Worm (Caenorhabditis elegans) whole organism, late embryonic: ENCODE measurements around the gene Y44A6C.1.

Experiments
- C08G9.2 ChIP-seq: sonication (generic microtip); optimal IDR thresholded peaks from 2 replicates; lab custom pipeline; 2016; ENCODE audit warnings: mild to moderate bottlenecking, missing genetic modification characterization, moderate library complexity, missing compliant biosample characterization
- C38D4.7 ChIP-seq: fragments of 200-800 bp; sonication (Bioruptor generic); optimal IDR thresholded peaks from 2 replicates; lab custom pipeline; 2018; ENCODE audit warnings: mild to moderate bottlenecking, missing genetic modification characterization, moderate library complexity, missing compliant biosample characterization
- F13H6.1 ChIP-seq: sonication (generic microtip); optimal IDR thresholded peaks from 2 replicates; lab custom pipeline; 2016; ENCODE audit warnings: missing genetic modification characterization, missing compliant biosample characterization
- K09A11.1 ChIP-seq: sonication (generic microtip); optimal IDR thresholded peaks from 2 replicates; lab custom pipeline; 2017; ENCODE audit warnings: antibody characterized with exemption, mild to moderate bottlenecking, missing genetic modification characterization, missing compliant biosample characterization; ENCODE audit not compliant: insufficient read depth
- T23F11.4 ChIP-seq: fragments of 200-800 bp; sonication (Bioruptor generic); optimal IDR thresholded peaks from 2 replicates; lab custom pipeline; 2018; ENCODE audit warnings: mild to moderate bottlenecking, missing genetic modification characterization, missing compliant biosample characterization
- ahr-1 ChIP-seq: sonication (generic microtip); optimal IDR thresholded peaks from 2 replicates; lab custom pipeline; 2016; ENCODE audit warnings: missing genetic modification characterization, missing compliant biosample characterization
- ceh-2 ChIP-seq: sonication (generic microtip); optimal IDR thresholded peaks from 2 replicates; lab custom pipeline; 2016; ENCODE audit warnings: missing genotype, missing genetic modification characterization, missing compliant biosample characterization
- ceh-22 ChIP-seq: sonication (generic microtip); optimal IDR thresholded peaks from 2 replicates; lab custom pipeline; 2017; ENCODE audit warnings: missing biosample characterization, missing genetic modification characterization
- ceh-30 ChIP-seq: fragments of 150-350 bp; optimal IDR thresholded peaks from 2 replicates; lab custom pipeline; 2014; ENCODE audit warnings: missing biosample characterization, missing genetic modification characterization
- ceh-34 ChIP-seq: sonication (generic microtip); optimal IDR thresholded peaks from 2 replicates; lab custom pipeline; 2016; ENCODE audit warnings: mild to moderate bottlenecking, missing genetic modification characterization, missing compliant biosample characterization
- ceh-45 ChIP-seq: fragments of 200-800 bp; sonication (Bioruptor generic); IDR thresholded peaks from 2 replicates; pipeline ENCODE4 v1.3.6; 2022; ENCODE audit warnings: missing genetic modification reagents, missing genetic modification characterization, missing compliant biosample characterization
- ceh-48 ChIP-seq: sonication (generic microtip); optimal IDR thresholded peaks from 2 replicates; lab custom pipeline; 2016; ENCODE audit warnings: missing genetic modification characterization, inconsistent platforms, missing compliant biosample characterization
- dve-1 ChIP-seq: sonication (generic microtip); optimal IDR thresholded peaks from 2 replicates; lab custom pipeline; 2017; ENCODE audit warnings: antibody characterized with exemption, mild to moderate bottlenecking, missing genetic modification characterization, missing compliant biosample characterization
- elt-2 ChIP-seq: sonication (generic microtip); optimal IDR thresholded peaks from 2 replicates; lab custom pipeline; 2016; ENCODE audit warnings: missing genetic modification reagents, missing genetic modification characterization, missing compliant biosample characterization
- ets-4 ChIP-seq: sonication (generic microtip); optimal IDR thresholded peaks from 2 replicates; lab custom pipeline; 2016; ENCODE audit warnings: missing genetic modification characterization, missing compliant biosample characterization
- eyg-1 ChIP-seq: sonication (generic microtip); optimal IDR thresholded peaks from 2 replicates; lab custom pipeline; 2016; ENCODE audit warnings: missing genotype, missing genetic modification characterization, missing compliant biosample characterization
- fax-1 ChIP-seq: sonication (generic microtip); optimal IDR thresholded peaks from 2 replicates; lab custom pipeline; 2016; ENCODE audit warnings: missing genotype, missing genetic modification characterization, missing compliant biosample characterization
- fkh-10 ChIP-seq: fragments of 150-350 bp; optimal IDR thresholded peaks from 2 replicates; lab custom pipeline; 2014; ENCODE audit warnings: missing biosample characterization, missing genetic modification reagents, missing genetic modification characterization
- gmeb-2 ChIP-seq: sonication (generic microtip); optimal IDR thresholded peaks from 2 replicates; lab custom pipeline; 2016; ENCODE audit warnings: missing genetic modification characterization, inconsistent platforms, missing compliant biosample characterization
- hlh-13 ChIP-seq: fragments of 200-800 bp; sonication (Bioruptor generic); optimal IDR thresholded peaks from 2 replicates; lab custom pipeline; 2018; ENCODE audit warnings: mild to moderate bottlenecking, missing genetic modification characterization, missing compliant biosample characterization
- hlh-15 ChIP-seq: sonication (generic microtip); optimal IDR thresholded peaks from 2 replicates; lab custom pipeline; 2016; ENCODE audit warnings: missing genetic modification characterization, missing compliant biosample characterization
- hlh-6 ChIP-seq: sonication (generic microtip); optimal IDR thresholded peaks from 2 replicates; lab custom pipeline; 2016; ENCODE audit warnings: missing genotype, missing genetic modification characterization, missing compliant biosample characterization
- lim-6 ChIP-seq: sonication (generic microtip); optimal IDR thresholded peaks from 2 replicates; lab custom pipeline; 2016; ENCODE audit warnings: missing genetic modification characterization, missing compliant biosample characterization
- madf-2 ChIP-seq: sonication (generic microtip); optimal IDR thresholded peaks from 2 replicates; lab custom pipeline; 2017; ENCODE audit warnings: missing genetic modification characterization, missing compliant biosample characterization
- nfya-1 ChIP-seq: sonication (generic microtip); optimal IDR thresholded peaks from 2 replicates; lab custom pipeline; 2017; ENCODE audit warnings: missing genetic modification characterization, mild to moderate bottlenecking, missing compliant biosample characterization, antibody characterized with exemption, moderate library complexity
- nhr-232 ChIP-seq: sonication (generic microtip); optimal IDR thresholded peaks from 2 replicates; lab custom pipeline; 2016; ENCODE audit warnings: missing genetic modification characterization, missing compliant biosample characterization
- pat-9 ChIP-seq: fragments of 200-800 bp; sonication (Bioruptor generic); optimal IDR thresholded peaks from 2 replicates; lab custom pipeline; 2018; ENCODE audit warnings: mild to moderate bottlenecking, missing genetic modification characterization, moderate library complexity, missing compliant biosample characterization
- pax-1 ChIP-seq: fragments of 150-350 bp; optimal IDR thresholded peaks from 2 replicates; lab custom pipeline; 2014; ENCODE audit warnings: missing biosample characterization, missing genetic modification characterization
- pha-2 ChIP-seq: sonication (generic microtip); optimal IDR thresholded peaks from 2 replicates; lab custom pipeline; 2017; ENCODE audit warnings: mild to moderate bottlenecking, missing genetic modification characterization, missing compliant biosample characterization
- pqm-1 ChIP-seq: sonication (generic microtip); optimal IDR thresholded peaks from 2 replicates; lab custom pipeline; 2016; ENCODE audit warnings: missing genetic modification characterization, missing compliant biosample characterization
- ref-2 ChIP-seq: sonication (generic microtip); optimal IDR thresholded peaks from 2 replicates; lab custom pipeline; 2016; ENCODE audit warnings: missing genetic modification characterization, missing compliant biosample characterization
- rnt-1 ChIP-seq: sonication (generic microtip); optimal IDR thresholded peaks from 2 replicates; lab custom pipeline; 2016; ENCODE audit warnings: missing genetic modification characterization, missing compliant biosample characterization
- sdc-2 ChIP-seq: sonication (generic microtip); optimal IDR thresholded peaks from 2 replicates; lab custom pipeline; 2016; ENCODE audit warnings: missing genotype, missing genetic modification characterization, missing compliant biosample characterization
- sox-2 ChIP-seq: fragments of 200-800 bp; sonication (Bioruptor generic); IDR thresholded peaks from 2 replicates; pipeline ENCODE4 v1.3.6; 2022; ENCODE audit warnings: missing genetic modification reagents, missing genetic modification characterization, missing compliant biosample characterization
- syd-9 ChIP-seq: sonication (generic microtip); optimal IDR thresholded peaks from 2 replicates; lab custom pipeline; 2016; ENCODE audit warnings: mild to moderate bottlenecking, missing genetic modification characterization, moderate library complexity, missing compliant biosample characterization
- tbx-2 ChIP-seq: sonication (generic microtip); optimal IDR thresholded peaks from 2 replicates; lab custom pipeline; 2016; ENCODE audit warnings: missing genetic modification characterization, missing compliant biosample characterization
- tbx-7 ChIP-seq: sonication (generic microtip); optimal IDR thresholded peaks from 2 replicates; lab custom pipeline; 2016; ENCODE audit warnings: missing genotype, missing genetic modification characterization, missing compliant biosample characterization
- ttx-3 ChIP-seq: sonication (generic microtip); optimal IDR thresholded peaks from 2 replicates; lab custom pipeline; 2016; ENCODE audit warnings: missing genetic modification reagents, missing genetic modification characterization, missing compliant biosample characterization
- unc-3 ChIP-seq, 2 experiments: fragments of 200-800 bp in 1 of 2; sonication (Bioruptor generic) in 1 of 2; sonication (generic microtip) in 1 of 2; conservative IDR thresholded peaks in 1 of 2; optimal IDR thresholded peaks in 1 of 2; 2 replicates each; pipeline versions ENCODE4 v1.3.6 to Lab custom; 2016 to 2022; ENCODE audit warnings: missing compliant biosample characterization in 2 of 2, missing genetic modification characterization in 2 of 2, missing genetic modification reagents in 1 of 2
- unc-55 ChIP-seq: sonication (generic microtip); optimal IDR thresholded peaks from 2 replicates; lab custom pipeline; 2017; ENCODE audit warnings: missing biosample characterization, missing genetic modification reagents, missing genetic modification characterization
- unc-86 ChIP-seq: sonication (generic microtip); optimal IDR thresholded peaks from 2 replicates; lab custom pipeline; 2016; ENCODE audit warnings: missing genetic modification characterization, missing compliant biosample characterization
- zip-5 ChIP-seq: sonication (generic microtip); optimal IDR thresholded peaks from 2 replicates; lab custom pipeline; 2016; ENCODE audit warnings: missing genetic modification characterization, missing compliant biosample characterization
- ztf-16 ChIP-seq: sonication (generic microtip); optimal IDR thresholded peaks from 2 replicates; lab custom pipeline; 2017; ENCODE audit warnings: missing genetic modification characterization, missing compliant biosample characterization

Y44A6C.1 gene

DNA sequence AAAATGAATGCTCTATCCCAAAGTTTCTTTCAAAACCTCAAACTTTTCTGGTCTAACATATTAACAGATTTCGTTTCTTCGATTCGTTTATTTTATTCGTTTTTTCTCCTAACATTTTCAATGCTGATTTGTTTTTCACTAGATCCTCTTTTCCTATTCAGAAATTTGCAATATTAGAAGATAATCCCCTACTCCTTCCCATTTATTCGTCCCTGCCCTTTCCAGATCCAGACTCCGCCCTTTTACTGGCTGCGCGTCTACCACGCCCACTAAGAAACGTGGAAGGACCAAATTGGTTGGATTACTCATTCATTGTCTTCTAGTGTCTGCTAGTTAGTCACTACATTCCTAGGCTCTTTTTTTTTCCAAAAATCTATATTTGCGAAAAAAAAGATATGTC lies 8.2 kb downstream of the Y44A6C.1 start, which contains the start of gene Y44A6C.2:
Gene Y44A6C.2 (plus strand): TSS at position 301 of the 400 bp plus-strand sequence.
- no peak for TF ChIP-seq ceh-34 (tag; lab: Kevin White, UChicago)

DNA sequence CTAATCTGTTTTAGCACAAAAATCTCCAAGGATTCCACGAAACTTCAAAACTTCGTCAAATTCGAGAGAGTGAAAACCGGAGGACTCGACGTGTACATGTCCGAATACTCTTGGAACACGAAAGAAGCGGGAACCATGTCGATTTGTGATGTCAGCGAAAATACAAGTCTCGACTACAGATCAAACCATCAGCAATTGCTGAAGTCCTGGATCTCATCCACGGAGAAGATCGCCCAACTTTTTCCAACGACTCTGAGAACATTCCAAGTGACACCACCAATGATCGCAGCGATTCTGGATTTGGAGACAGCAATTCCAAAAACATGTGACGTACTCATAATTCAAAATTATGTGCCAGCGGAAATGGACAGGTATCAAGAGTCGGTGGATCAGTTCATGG lies 8.7 kb downstream of the Y44A6C.1 start:
- no peak for TF ChIP-seq lim-6 (tag; lab: Kevin White, UChicago)
- no peak for TF ChIP-seq hlh-6
- TF ChIP-seq elt-2: no peak
- TF ChIP-seq ahr-1 (tag; lab: Kevin White, UChicago): no peak
- no peak for TF ChIP-seq ceh-30 (tag; lab: Kevin White, UChicago)
- TF ChIP-seq ztf-16 (tag; lab: Kevin White, UChicago): no peak
- TF ChIP-seq hlh-13 (GFP tag; lab: Kevin White, UChicago): no peak
- TF ChIP-seq ets-4 (tag; lab: Kevin White, UChicago): no peak
- no peak for TF ChIP-seq ceh-45
- no peak for TF ChIP-seq pqm-1
- TF ChIP-seq pat-9 (tag; lab: Kevin White, UChicago): no peak
- no peak for TF ChIP-seq gmeb-2 (tag; lab: Kevin White, UChicago)
- TF ChIP-seq sdc-2 (tag; lab: Kevin White, UChicago): no peak
- TF ChIP-seq pax-1 (tag; lab: Kevin White, UChicago): no peak
- TF ChIP-seq tbx-2 (tag; lab: Kevin White, UChicago): no peak
- TF ChIP-seq ceh-48 (tag; lab: Kevin White, UChicago): no peak
- no peak for TF ChIP-seq fax-1 (tag; lab: Kevin White, UChicago)
- TF ChIP-seq unc-3 (GFP tag; conservative IDR thresholded peaks at IDR 0.05; lab: Robert Waterston, UW): no peak
- TF ChIP-seq unc-3 (tag; optimal IDR thresholded peaks at IDR 0.05; lab: Kevin White, UChicago): no peak
- no peak for TF ChIP-seq sox-2 (GFP tag; lab: Robert Waterston, UW)

DNA sequence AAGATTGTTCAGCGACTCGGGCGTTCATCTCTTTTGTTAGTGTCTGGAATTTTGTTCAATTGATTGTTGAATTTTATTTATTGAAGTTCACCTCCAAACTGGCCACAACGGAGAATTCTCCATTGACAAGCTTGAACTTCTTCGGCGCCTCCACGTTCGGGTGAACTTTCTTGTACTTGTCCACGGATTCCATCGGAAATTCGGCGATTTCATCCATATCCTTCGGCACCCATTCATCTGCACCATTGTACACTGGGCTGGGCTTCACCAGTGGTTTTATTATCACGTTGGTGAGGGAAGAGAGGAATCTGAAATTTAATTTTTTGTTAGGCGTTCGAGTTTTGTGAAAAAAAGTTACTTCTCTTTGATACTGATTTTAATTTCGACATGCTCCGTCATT lies 13.7 kb downstream of the Y44A6C.1 start:
- TF ChIP-seq syd-9 (tag; lab: Kevin White, UChicago): no peak
- no peak for TF ChIP-seq fkh-10 (GFP tag; lab: Kevin White, UChicago)
- no peak for TF ChIP-seq hlh-15
- no peak for TF ChIP-seq madf-2 (tag; lab: Kevin White, UChicago)
- no peak for TF ChIP-seq ttx-3
- TF ChIP-seq F13H6.1 (tag; lab: Kevin White, UChicago): no peak
- no peak for TF ChIP-seq C08G9.2
- TF ChIP-seq pha-2: no peak
- TF ChIP-seq ahr-1 (tag; lab: Kevin White, UChicago): no peak
- TF ChIP-seq dve-1: no peak
- TF ChIP-seq C38D4.7 (GFP tag; lab: Kevin White, UChicago): no peak
- TF ChIP-seq nfya-1 (tag; lab: Kevin White, UChicago): no peak
- no peak for TF ChIP-seq K09A11.1 (tag; lab: Kevin White, UChicago)
- no peak for TF ChIP-seq ref-2 (tag; lab: Kevin White, UChicago)
- no peak for TF ChIP-seq rnt-1 (tag; lab: Kevin White, UChicago)
- TF ChIP-seq ceh-48 (tag; lab: Kevin White, UChicago): no peak
- TF ChIP-seq ceh-22 (tag; lab: Kevin White, UChicago): no peak
- no peak for TF ChIP-seq nhr-232 (tag; lab: Kevin White, UChicago)
- TF ChIP-seq tbx-7 (tag; lab: Kevin White, UChicago): no peak

DNA sequence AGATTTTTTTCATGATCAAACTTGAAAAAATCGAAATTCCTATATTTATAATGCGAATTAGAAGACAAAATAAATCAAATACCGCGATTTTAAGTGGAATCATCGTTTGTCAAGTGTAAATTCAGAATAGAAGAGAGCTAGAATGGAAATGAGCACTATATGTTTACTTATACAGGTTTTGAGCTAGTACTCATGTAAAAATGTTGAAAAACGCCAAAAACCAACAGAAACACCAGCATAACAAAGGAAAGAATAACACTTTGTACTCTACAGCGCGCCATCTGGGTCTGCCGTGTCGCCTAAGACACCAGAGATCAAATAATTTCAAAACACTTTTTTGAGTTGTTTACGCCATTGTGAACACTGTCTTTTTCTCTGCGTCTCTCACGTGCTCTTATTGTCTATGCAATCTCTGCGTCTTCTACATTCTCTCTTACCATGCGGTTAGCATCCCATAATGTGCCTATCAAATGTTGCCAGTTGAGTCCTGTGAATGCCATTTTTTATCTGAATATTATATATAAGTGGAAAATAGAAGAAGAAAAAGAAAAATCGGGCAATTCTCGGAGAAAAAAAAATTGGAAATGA lies 15.1 kb downstream of the Y44A6C.1 start, which contains the start of gene ipla-3:
Gene ipla-3 (minus strand): TSS at position 510 of the 588 bp plus-strand sequence.
- TF ChIP-seq F13H6.1 (tag; lab: Kevin White, UChicago) (no peak), nfya-1 (tag; lab: Kevin White, UChicago) (peak; percentile 7), eyg-1 (tag; lab: Kevin White, UChicago) (no peak), ceh-2 (no peak), pax-1 (tag; lab: Kevin White, UChicago) (no peak), tbx-2 (tag; lab: Kevin White, UChicago) (peak; percentile 23), unc-86 (no peak), rnt-1 (tag; lab: Kevin White, UChicago) (peak; percentile 17), unc-55 (GFP tag; lab: Kevin White, UChicago) (peak; percentile 63), elt-2 (peak; percentile 19), K09A11.1 (tag; lab: Kevin White, UChicago) (no peak), lim-6 (tag; lab: Kevin White, UChicago) (no peak), syd-9 (tag; lab: Kevin White, UChicago) (no peak), madf-2 (tag; lab: Kevin White, UChicago) (no peak), C38D4.7 (GFP tag; lab: Kevin White, UChicago) (no peak), pqm-1 (no peak), hlh-13 (GFP tag; lab: Kevin White, UChicago) (no peak), ztf-16 (tag; lab: Kevin White, UChicago) (no peak), nhr-232 (tag; lab: Kevin White, UChicago) (no peak), hlh-15 (no peak), pha-2 (peak; percentile 71), fax-1 (tag; lab: Kevin White, UChicago) (no peak), T23F11.4 (GFP tag; lab: Kevin White, UChicago) (no peak), zip-5 (tag; lab: Kevin White, UChicago) (no peak), sox-2 (GFP tag; lab: Robert Waterston, UW) (peak; percentile 79)
